Worm (Caenorhabditis elegans) whole organism, L1 larva: Measurements from ENCODE around the gene F47E1.4.

Source experiments
- hpl-2 ChIP-seq: fragments of 150-350 bp; optimal IDR thresholded peaks from 2 replicates; lab custom pipeline; 2014; ENCODE audit warnings: missing biosample characterization, missing genetic modification reagents, missing genetic modification characterization
- lin-13 ChIP-seq: fragments of 150-350 bp; optimal IDR thresholded peaks from 2 replicates; lab custom pipeline; 2014; ENCODE audit warnings: missing biosample characterization, missing genetic modification reagents, missing genetic modification characterization
- mdl-1 ChIP-seq, 2 experiments: fragments of 150-350 bp; optimal IDR thresholded peaks; 2 replicates each; lab custom pipeline; 2014 to 2017; ENCODE audit warnings: missing biosample characterization in 2 of 2, missing genetic modification characterization in 2 of 2, inconsistent platforms in 1 of 2
- mef-2 ChIP-seq: fragments of 150-350 bp; optimal IDR thresholded peaks from 2 replicates; lab custom pipeline; 2014; ENCODE audit warnings: missing biosample characterization, missing genetic modification characterization
- ztf-11 ChIP-seq, 2 experiments: sonication (generic microtip); optimal IDR thresholded peaks; 2 replicates each; lab custom pipeline; 2016 to 2017; ENCODE audit warnings: missing genetic modification characterization in 2 of 2, missing biosample characterization in 1 of 2, missing compliant biosample characterization in 1 of 2

- TF ChIP-seq lin-13 (GFP tag; lab: Kevin White, UChicago) (no peak), mef-2 (tag; lab: Kevin White, UChicago) (no peak), ztf-11 (tag; optimal IDR thresholded peaks at IDR 0.05; lab: Kevin White, UChicago) (no peak), hpl-2 (GFP tag; lab: Kevin White, UChicago) (no peak), mdl-1 (tag; optimal IDR thresholded peaks at IDR 0.05; lab: Kevin White, UChicago) (no peak)
Measured at ce11 chrX:9067230-9067822, 4.7 kb downstream of the F47E1.4 start.
